Worm (Caenorhabditis elegans): ENCODE data around the gene mlck-1.

mlck-1 gene

ce11 chrX:10027556-10027955, 42.0 kb downstream of the mlck-1 start, which contains the start of gene mkk-4:
mkk-4 (plus strand) TSS chrX:10027856.
- TF ChIP-seq tbx-11 (GFP tag; IDR thresholded peaks at IDR 0.05) = no peak
- TF ChIP-seq ama-1 (optimal IDR thresholded peaks at IDR 0.05) = no peak
- TF ChIP-seq scrt-1 (GFP tag; IDR thresholded peaks at IDR 0.05) = no peak
- TF ChIP-seq tbx-37 (GFP tag; conservative IDR thresholded peaks at IDR 0.05) = no peak

ce11 chrX:10026347-10026746, 43.2 kb downstream of the mlck-1 start:
- TF ChIP-seq F13C5.2 (tag; optimal IDR thresholded peaks at IDR 0.05) (no peak), sea-1 (GFP tag; conservative IDR thresholded peaks at IDR 0.05) (no peak), tbx-11 (GFP tag; IDR thresholded peaks at IDR 0.05) (no peak), scrt-1 (GFP tag; IDR thresholded peaks at IDR 0.05) (no peak), aly-1 (tag; optimal IDR thresholded peaks at IDR 0.05) (no peak), hmg-4 (GFP tag; optimal IDR thresholded peaks at IDR 0.05) (no peak), hmbx-1 (tag; optimal IDR thresholded peaks at IDR 0.05) (no peak), flt-1 (GFP tag; IDR thresholded peaks at IDR 0.05) (no peak), B0310.2 (tag; optimal IDR thresholded peaks at IDR 0.05) (no peak), tbx-37 (GFP tag; conservative IDR thresholded peaks at IDR 0.05) (no peak)

DNA sequence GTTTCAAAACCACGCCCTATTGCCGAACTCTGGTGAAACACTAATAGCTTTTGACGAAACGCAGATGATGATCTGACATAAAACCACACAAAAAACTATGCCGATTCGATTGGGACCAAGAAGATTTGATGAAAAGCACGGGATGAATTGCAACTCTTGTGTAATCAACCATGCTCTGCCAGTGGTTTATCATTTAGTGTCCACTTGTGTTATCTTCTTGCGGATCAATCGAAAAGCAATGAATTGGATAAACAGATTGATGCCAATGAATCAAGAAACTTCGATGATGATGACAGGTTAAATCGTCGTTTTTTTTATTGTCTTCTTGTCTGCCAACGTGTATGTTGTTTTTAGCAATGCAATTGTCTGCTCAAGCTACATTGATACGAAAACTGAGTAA, 47.6 kb downstream of the mlck-1 start, which contains the start of gene F42G10.1:
F42G10.1 (minus strand) TSS at position 151 of the 400 bp plus-strand sequence.
- TF ChIP-seq F13C5.2 (tag; optimal IDR thresholded peaks at IDR 0.05) (no peak), tbx-37 (GFP tag; conservative IDR thresholded peaks at IDR 0.05) (no peak), ceh-13 (GFP tag; optimal IDR thresholded peaks at IDR 0.05) (no peak), hmbx-1 (tag; optimal IDR thresholded peaks at IDR 0.05) (no peak), B0310.2 (tag; optimal IDR thresholded peaks at IDR 0.05) (no peak), sea-1 (GFP tag; conservative IDR thresholded peaks at IDR 0.05) (no peak), ama-1 (optimal IDR thresholded peaks at IDR 0.05) (no peak), tbx-11 (GFP tag; IDR thresholded peaks at IDR 0.05) (no peak), flt-1 (GFP tag; IDR thresholded peaks at IDR 0.05) (no peak), aly-1 (tag; optimal IDR thresholded peaks at IDR 0.05) (no peak), scrt-1 (GFP tag; IDR thresholded peaks at IDR 0.05) (no peak), tra-4 (tag; optimal IDR thresholded peaks at IDR 0.05) (no peak), hnd-1 (tag; optimal IDR thresholded peaks at IDR 0.05) (no peak), ets-7 (tag; optimal IDR thresholded peaks at IDR 0.05) (no peak), ceh-36 (tag; optimal IDR thresholded peaks at IDR 0.05) (no peak), hmg-4 (GFP tag; optimal IDR thresholded peaks at IDR 0.05) (no peak), pes-1 (GFP tag; IDR thresholded peaks at IDR 0.05) (no peak)

DNA sequence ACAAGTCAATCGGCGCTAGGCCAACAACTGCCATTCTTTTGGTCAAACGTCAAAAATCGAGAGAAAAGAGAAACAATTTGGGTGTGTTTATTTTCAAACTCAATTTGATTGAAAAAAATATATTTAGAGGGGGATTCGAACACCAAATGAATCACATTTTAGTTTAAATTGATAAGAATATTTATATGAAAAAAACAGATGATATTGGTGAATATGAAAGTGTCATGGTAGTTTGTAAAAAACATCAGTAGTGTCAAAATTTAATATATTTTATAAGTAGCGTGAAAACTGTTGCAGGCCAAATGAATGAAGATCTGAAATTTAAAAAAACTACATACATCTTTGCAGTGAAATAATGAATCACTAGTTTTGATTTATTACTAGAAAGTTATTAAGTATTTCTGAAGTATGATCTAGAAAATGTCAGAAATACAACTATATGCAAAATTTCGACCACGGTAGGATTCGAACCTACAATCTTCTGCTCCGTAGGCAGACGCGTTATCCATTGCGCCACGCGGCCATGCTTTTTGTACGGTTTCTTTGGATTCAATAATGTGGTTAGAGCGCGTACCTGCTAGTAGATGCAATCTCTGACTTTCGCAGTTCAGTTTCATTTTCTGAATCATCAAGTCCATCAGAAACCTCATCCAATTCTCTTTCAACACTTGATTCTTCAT, 51.5 kb downstream of the mlck-1 start, which contains the start of gene F19C6.4:
F19C6.4 (minus strand) TSS at position 51 of the 680 bp plus-strand sequence.
- TF ChIP-seq ceh-13 (GFP tag; optimal IDR thresholded peaks at IDR 0.05) (no peak), tbx-37 (GFP tag; conservative IDR thresholded peaks at IDR 0.05) (no peak), tra-4 (tag; optimal IDR thresholded peaks at IDR 0.05) (no peak), tbx-11 (GFP tag; IDR thresholded peaks at IDR 0.05) (no peak), sea-1 (GFP tag; conservative IDR thresholded peaks at IDR 0.05) (no peak), ceh-36 (tag; optimal IDR thresholded peaks at IDR 0.05) (no peak), F13C5.2 (tag; optimal IDR thresholded peaks at IDR 0.05) (no peak), ets-7 (tag; optimal IDR thresholded peaks at IDR 0.05) (no peak), pes-1 (GFP tag; IDR thresholded peaks at IDR 0.05) (no peak), ama-1 (optimal IDR thresholded peaks at IDR 0.05) (no peak), aly-1 (tag; optimal IDR thresholded peaks at IDR 0.05) (no peak), B0310.2 (tag; optimal IDR thresholded peaks at IDR 0.05) (no peak), hnd-1 (tag; optimal IDR thresholded peaks at IDR 0.05) (no peak)
